Fruit fly (Drosophila melanogaster): ENCODE measurements around the gene CG15172.
A peak's percentile ranks its signal among the peaks of the same experiment; 100 is the strongest.

The CG15172 gene

dm6 chr2L:19023972-19024743, 1.9 kb downstream of the CG15172 start (continued):
- TF ChIP-seq CG9876 (GFP tag; optimal IDR thresholded peaks at IDR 0.05) (no peak), Oli (tag; optimal IDR thresholded peaks at IDR 0.05) (peak; percentile 80), caup (GFP tag; optimal IDR thresholded peaks at IDR 0.05; ENCODE audit: severe bottlenecking) (peak; percentile 69), Ptx1 (GFP tag; IDR thresholded peaks at IDR 0.05) (peak; percentile 68), pho (GFP tag; optimal IDR thresholded peaks at IDR 0.05) (peak; percentile 13), tgo (GFP tag; IDR thresholded peaks at IDR 0.05) (peak; percentile 48; the same call in 2 of the 3 replicates), CG1024 (GFP tag; IDR thresholded peaks at IDR 0.05) (no peak), CG32772 (GFP tag; IDR thresholded peaks at IDR 0.05) (peak; percentile 50; the same call in 1 of the 2 replicates), Bgb (GFP tag; IDR thresholded peaks at IDR 0.05; ENCODE audit: partially characterized antibody) (no peak; the same call in 1 of the 2 replicates), odd (GFP tag; optimal IDR thresholded peaks at IDR 0.05) (peak; percentile 58), ftz-f1 (GFP tag; optimal IDR thresholded peaks at IDR 0.05) (no peak), Ssrp (tag; optimal IDR thresholded peaks at IDR 0.05) (peak; percentile 76), CG2712 (tag; optimal IDR thresholded peaks at IDR 0.05) (peak; percentile 78), CG31441 (GFP tag; IDR thresholded peaks at IDR 0.05) (peak; percentile 74), CG17829 (tag; optimal IDR thresholded peaks at IDR 0.05) (peak; percentile 56), Eip74EF (GFP tag; optimal IDR thresholded peaks at IDR 0.05) (peak in 1 of 2 experiments; percentile 66), Bteb2 (GFP tag; optimal IDR thresholded peaks at IDR 0.05) (peak; percentile 40), bcd (GFP tag; optimal IDR thresholded peaks at IDR 0.05) (peak; percentile 66), Sox100B (GFP tag; optimal IDR thresholded peaks at IDR 0.05) (peak; percentile 78), CG8924 (tag; optimal IDR thresholded peaks at IDR 0.05) (peak; percentile 84), CG9437 (GFP tag; optimal IDR thresholded peaks at IDR 0.05) (peak; percentile 62), dpn (GFP tag; optimal IDR thresholded peaks at IDR 0.05) (peak; percentile 27 to 43), CG12236 (GFP tag; optimal IDR thresholded peaks at IDR 0.05) (no peak), CTCF (GFP tag; optimal IDR thresholded peaks at IDR 0.05) (no peak), lola (GFP tag; optimal IDR thresholded peaks at IDR 0.05) (peak in 1 of 3 experiments; percentile 33), CG8765 (GFP tag; IDR thresholded peaks at IDR 0.05) (no peak), CG9932 (GFP tag; IDR thresholded peaks at IDR 0.05) (no peak), onecut (GFP tag; IDR thresholded peaks at IDR 0.05) (peak; percentile 55), CG7271 (tag; optimal IDR thresholded peaks at IDR 0.05) (no peak), CoRest (tag; optimal IDR thresholded peaks at IDR 0.05) (peak; percentile 86), CG7928 (GFP tag; optimal IDR thresholded peaks at IDR 0.05) (peak; percentile 27), CG14965 (GFP tag; optimal IDR thresholded peaks at IDR 0.05; ENCODE audit: borderline replicate concordance) (no peak), Ravus (GFP tag; IDR thresholded peaks at IDR 0.05) (no peak), CG7372 (GFP tag; IDR thresholded peaks at IDR 0.05) (peak; percentile 10; the same call in 1 of the 2 replicates), MTF-1 (GFP tag; optimal IDR thresholded peaks at IDR 0.05; ENCODE audit: borderline replicate concordance) (no peak), chn (GFP tag; optimal IDR thresholded peaks at IDR 0.05) (no peak), shn (GFP tag; optimal IDR thresholded peaks at IDR 0.05) (no peak), tup (GFP tag; optimal IDR thresholded peaks at IDR 0.05) (no peak), CG10431 (GFP tag; optimal IDR thresholded peaks at IDR 0.05) (peak; percentile 0), knrl (GFP tag; IDR thresholded peaks at IDR 0.05; ENCODE audit: partially characterized antibody) (no peak; the same call in 2 of the 3 replicates), slou (GFP tag; optimal IDR thresholded peaks at IDR 0.05) (peak; percentile 56), HLHmδ (GFP tag; optimal IDR thresholded peaks at IDR 0.05) (no peak), slbo (GFP tag; IDR thresholded peaks at IDR 0.05) (peak; percentile 67), Opbp (GFP tag; IDR thresholded peaks at IDR 0.05; ENCODE audit: partially characterized antibody) (no peak), hkb (optimal IDR thresholded peaks at IDR 0.05) (no peak), hkb (GFP tag; IDR thresholded peaks at IDR 0.05) (peak; percentile 68), CG7556 (GFP tag; optimal IDR thresholded peaks at IDR 0.05) (peak; percentile 94), Jarid2 (GFP tag; optimal IDR thresholded peaks at IDR 0.05) (peak; percentile 36), CG1529 (GFP tag; optimal IDR thresholded peaks at IDR 0.05) (peak; percentile 30)
